Worm (Caenorhabditis elegans) whole organism, L2 larva: Measurements from ENCODE around the gene ZK154.1.
A peak's percentile ranks its signal among the peaks of the same experiment; 100 is the strongest.

Source experiments
- C34F6.9 ChIP-seq: fragments of 150-350 bp; optimal IDR thresholded peaks from 2 replicates; lab custom pipeline; 2014; ENCODE audit warnings: missing biosample characterization, missing genetic modification characterization
- F13H6.1 ChIP-seq: sonication (generic microtip); optimal IDR thresholded peaks from 2 replicates; lab custom pipeline; 2016; ENCODE audit warnings: missing genetic modification characterization, missing compliant biosample characterization
- R02D3.7 ChIP-seq: fragments of 150-350 bp; optimal IDR thresholded peaks from 2 replicates; lab custom pipeline; 2014; ENCODE audit warnings: missing biosample characterization, missing genetic modification characterization
- Y55F3AM.14 ChIP-seq: fragments of 200-800 bp; sonication (Bioruptor generic); optimal IDR thresholded peaks from 2 replicates; lab custom pipeline; 2018; ENCODE audit warnings: mild to moderate bottlenecking, missing genetic modification characterization, missing compliant biosample characterization
- ZK546.5 ChIP-seq: sonication (generic microtip); optimal IDR thresholded peaks from 2 replicates; lab custom pipeline; 2017; ENCODE audit warnings: missing biosample characterization, missing genetic modification characterization
- alr-1 ChIP-seq: fragments of 150-350 bp; optimal IDR thresholded peaks from 2 replicates; lab custom pipeline; 2014; ENCODE audit warnings: missing biosample characterization, missing genetic modification characterization
- aly-2 ChIP-seq: fragments of 150-350 bp; optimal IDR thresholded peaks from 2 replicates; lab custom pipeline; 2014; ENCODE audit warnings: missing biosample characterization, missing genetic modification characterization
- ama-1 ChIP-seq: fragments of 150-350 bp; optimal IDR thresholded peaks from 2 replicates; lab custom pipeline; 2018; ENCODE audit warnings: inconsistent platforms
- blmp-1 ChIP-seq: sonication (generic microtip); optimal IDR thresholded peaks from 2 replicates; lab custom pipeline; 2017; ENCODE audit warnings: missing genetic modification characterization, mild to moderate bottlenecking, missing compliant biosample characterization, antibody characterized with exemption, moderate library complexity; ENCODE audit not compliant: insufficient read depth
- ceh-16 ChIP-seq: fragments of 150-350 bp; optimal IDR thresholded peaks from 2 replicates; lab custom pipeline; 2014; ENCODE audit warnings: missing biosample characterization, missing genetic modification characterization
- ceh-82 ChIP-seq: fragments of 150-350 bp; optimal IDR thresholded peaks from 2 replicates; lab custom pipeline; 2014; ENCODE audit warnings: missing biosample characterization, missing genetic modification characterization
- crh-2 ChIP-seq: sonication (generic microtip); optimal IDR thresholded peaks from 2 replicates; lab custom pipeline; 2017; ENCODE audit warnings: missing biosample characterization, missing genetic modification characterization
- dmd-4 ChIP-seq: sonication (generic microtip); optimal IDR thresholded peaks from 2 replicates; lab custom pipeline; 2017; ENCODE audit warnings: missing biosample characterization, missing genetic modification characterization
- egl-27 ChIP-seq: sonication (generic microtip); optimal IDR thresholded peaks from 3 replicates; lab custom pipeline; 2017; ENCODE audit warnings: missing biosample characterization, missing genetic modification reagents, missing genetic modification characterization
- elt-1 ChIP-seq: fragments of 150-350 bp; optimal IDR thresholded peaks from 2 replicates; lab custom pipeline; 2014; ENCODE audit warnings: missing biosample characterization, missing genetic modification characterization
- elt-3 ChIP-seq: sonication (generic microtip); optimal IDR thresholded peaks from 2 replicates; lab custom pipeline; 2017; ENCODE audit warnings: missing biosample characterization, missing genetic modification characterization
- fos-1 ChIP-seq: fragments of 150-350 bp; optimal IDR thresholded peaks from 2 replicates; lab custom pipeline; 2014; ENCODE audit warnings: missing biosample characterization, missing genetic modification characterization
- gmeb-1 ChIP-seq: fragments of 150-350 bp; optimal IDR thresholded peaks from 2 replicates; lab custom pipeline; 2014; ENCODE audit warnings: missing biosample characterization, missing genetic modification characterization
- lin-11 ChIP-seq: fragments of 150-350 bp; sonication (generic microtip); optimal IDR thresholded peaks from 2 replicates; lab custom pipeline; 2014; ENCODE audit warnings: missing biosample characterization, missing genetic modification characterization, inconsistent platforms, mixed read lengths
- lin-13 ChIP-seq: fragments of 150-350 bp; optimal IDR thresholded peaks from 2 replicates; lab custom pipeline; 2014; ENCODE audit warnings: missing biosample characterization, missing genetic modification reagents, missing genetic modification characterization
- lin-39 ChIP-seq: fragments of 150-350 bp; optimal IDR thresholded peaks from 2 replicates; lab custom pipeline; 2014; ENCODE audit warnings: missing biosample characterization, missing genetic modification reagents, missing genetic modification characterization
- lsy-2 ChIP-seq, 2 experiments: fragments of 150-350 bp in 1 of 2; sonication (generic microtip) in 1 of 2; optimal IDR thresholded peaks; 2 replicates each; lab custom pipeline; 2014 to 2017; ENCODE audit warnings: missing biosample characterization in 2 of 2, missing genetic modification characterization in 2 of 2
- mab-5 ChIP-seq: fragments of 150-350 bp; optimal IDR thresholded peaks from 2 replicates; lab custom pipeline; 2014; ENCODE audit warnings: missing biosample characterization, missing genetic modification characterization
- mbf-1 ChIP-seq: sonication (generic microtip); optimal IDR thresholded peaks from 2 replicates; lab custom pipeline; 2017; ENCODE audit warnings: missing biosample characterization, missing genetic modification characterization
- mdl-1 ChIP-seq, 2 experiments: fragments of 150-350 bp in 1 of 2; sonication (generic microtip) in 1 of 2; optimal IDR thresholded peaks; 2 replicates each; lab custom pipeline; 2017; ENCODE audit warnings: missing biosample characterization in 2 of 2, missing genetic modification characterization in 2 of 2
- nhr-10 ChIP-seq: sonication (generic microtip); optimal IDR thresholded peaks from 2 replicates; lab custom pipeline; 2017; ENCODE audit warnings: missing biosample characterization, missing genetic modification characterization
- nhr-11 ChIP-seq: fragments of 150-350 bp; optimal IDR thresholded peaks from 2 replicates; lab custom pipeline; 2014; ENCODE audit warnings: missing biosample characterization, missing genetic modification characterization
- nhr-12 ChIP-seq: fragments of 150-350 bp; optimal IDR thresholded peaks from 2 replicates; lab custom pipeline; 2014; ENCODE audit warnings: missing biosample characterization, missing genetic modification characterization
- nhr-129 ChIP-seq: fragments of 150-350 bp; optimal IDR thresholded peaks from 2 replicates; lab custom pipeline; 2014; ENCODE audit warnings: missing biosample characterization, missing genetic modification characterization
- nhr-21 ChIP-seq: fragments of 150-350 bp; optimal IDR thresholded peaks from 2 replicates; lab custom pipeline; 2014; ENCODE audit warnings: missing biosample characterization, missing genetic modification characterization
- nhr-23 ChIP-seq: fragments of 150-350 bp; optimal IDR thresholded peaks from 2 replicates; lab custom pipeline; 2014; ENCODE audit warnings: missing biosample characterization, missing genetic modification reagents, missing genetic modification characterization
- nhr-237 ChIP-seq: fragments of 150-350 bp; optimal IDR thresholded peaks from 2 replicates; lab custom pipeline; 2014; ENCODE audit warnings: missing biosample characterization, missing genetic modification characterization
- nhr-25 ChIP-seq: fragments of 150-350 bp; sonication (generic microtip); optimal IDR thresholded peaks from 3 replicates; lab custom pipeline; 2014; ENCODE audit warnings: missing biosample characterization, missing genetic modification characterization
- nhr-6 ChIP-seq: fragments of 150-350 bp; optimal IDR thresholded peaks from 2 replicates; lab custom pipeline; 2014; ENCODE audit warnings: missing biosample characterization, missing genetic modification characterization
- nhr-77 ChIP-seq: fragments of 150-350 bp; optimal IDR thresholded peaks from 2 replicates; lab custom pipeline; 2014; ENCODE audit warnings: missing biosample characterization, missing genetic modification characterization
- peb-1 ChIP-seq: fragments of 150-350 bp; optimal IDR thresholded peaks from 2 replicates; lab custom pipeline; 2014; ENCODE audit warnings: missing biosample characterization, missing genetic modification characterization
- sem-4 ChIP-seq: fragments of 150-350 bp; optimal IDR thresholded peaks from 2 replicates; lab custom pipeline; 2014; ENCODE audit warnings: missing biosample characterization, missing genetic modification reagents, missing genetic modification characterization
- skn-1 ChIP-seq: sonication (generic microtip); optimal IDR thresholded peaks from 2 replicates; lab custom pipeline; 2017; ENCODE audit warnings: missing biosample characterization, missing genetic modification characterization
- sma-3 ChIP-seq: sonication (generic microtip); optimal IDR thresholded peaks from 2 replicates; lab custom pipeline; 2016; ENCODE audit warnings: missing genetic modification reagents, missing genetic modification characterization, missing compliant biosample characterization
- sma-9 ChIP-seq, 2 experiments: fragments of 150-350 bp in 1 of 2; sonication (generic microtip) in 1 of 2; optimal IDR thresholded peaks; 2 replicates each; lab custom pipeline; 2014 to 2016; ENCODE audit warnings: missing genetic modification characterization in 2 of 2, mild to moderate bottlenecking in 1 of 2, missing biosample characterization in 1 of 2, missing compliant biosample characterization in 1 of 2, missing genetic modification reagents in 1 of 2, moderate library complexity in 1 of 2
- snpc-4 ChIP-seq: fragments of 150-350 bp; optimal IDR thresholded peaks from 2 replicates; lab custom pipeline; 2014; ENCODE audit warnings: missing biosample characterization, missing genetic modification characterization
- unc-39 ChIP-seq: fragments of 150-350 bp; optimal IDR thresholded peaks from 2 replicates; lab custom pipeline; 2014; ENCODE audit warnings: missing biosample characterization, missing genetic modification characterization
- unc-55 ChIP-seq: fragments of 150-350 bp; sonication (generic microtip); optimal IDR thresholded peaks from 3 replicates; lab custom pipeline; 2014; ENCODE audit warnings: missing biosample characterization, missing genetic modification reagents, missing genetic modification characterization
- unc-62 ChIP-seq: fragments of 150-350 bp; optimal IDR thresholded peaks from 2 replicates; lab custom pipeline; 2014; ENCODE audit warnings: missing biosample characterization, missing genetic modification reagents, missing genetic modification characterization
- zag-1 ChIP-seq: fragments of 150-350 bp; optimal IDR thresholded peaks from 2 replicates; lab custom pipeline; 2014; ENCODE audit warnings: missing biosample characterization, missing genetic modification characterization
- ztf-1 ChIP-seq: fragments of 200-800 bp; sonication (Bioruptor generic); conservative IDR thresholded peaks from 2 replicates; pipeline ENCODE4 v1.3.6; 2022; ENCODE audit warnings: missing genetic modification characterization, missing compliant biosample characterization
- ztf-11 ChIP-seq: sonication (generic microtip); optimal IDR thresholded peaks from 2 replicates; lab custom pipeline; 2017; ENCODE audit warnings: missing biosample characterization, missing genetic modification characterization
- ztf-4 ChIP-seq: fragments of 150-350 bp; optimal IDR thresholded peaks from 2 replicates; lab custom pipeline; 2014; ENCODE audit warnings: missing biosample characterization, missing genetic modification characterization

The ZK154.1 gene

DNA sequence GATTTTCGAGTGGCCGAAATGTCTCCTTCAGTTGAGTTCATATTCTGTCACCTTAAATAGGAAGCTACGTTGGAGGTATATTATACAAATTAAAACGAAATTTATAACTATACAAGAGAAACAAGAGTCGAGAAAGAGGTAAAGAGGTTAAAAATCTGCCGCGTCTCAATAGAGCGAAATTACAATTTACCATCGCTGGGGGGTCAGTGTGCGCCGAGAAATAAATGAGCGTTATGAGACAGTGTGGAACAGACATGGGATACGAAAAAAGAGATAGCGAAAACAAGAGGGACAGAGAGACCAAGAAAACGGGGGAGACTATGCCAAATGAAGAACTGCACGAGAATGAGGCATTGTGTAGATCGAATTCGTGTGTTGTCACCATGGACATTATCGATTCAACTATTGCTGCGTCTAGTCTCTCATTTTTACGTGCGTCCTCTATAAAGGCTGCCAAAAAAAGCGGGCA is 8.5 kb downstream of the ZK154.1 start, which contains the start of gene ZK154.5 (continued):
- no peak for TF ChIP-seq unc-39 (tag; lab: Kevin White, UChicago)
- TF ChIP-seq F13H6.1 (tag; lab: Kevin White, UChicago): peak; percentile 21
- TF ChIP-seq unc-62: no peak

- no peak for TF ChIP-seq snpc-4 (tag; lab: Kevin White, UChicago)
- no peak for TF ChIP-seq ztf-4 (tag; lab: Kevin White, UChicago)
- no peak for TF ChIP-seq mbf-1
- no peak for TF ChIP-seq peb-1
- no peak for TF ChIP-seq nhr-10 (tag; lab: Kevin White, UChicago)
- TF ChIP-seq nhr-11 (tag; lab: Kevin White, UChicago): no peak
- TF ChIP-seq fos-1 (tag; lab: Kevin White, UChicago): peak; percentile 79
- TF ChIP-seq lin-11 (tag; lab: Kevin White, UChicago): peak; percentile 69
- TF ChIP-seq blmp-1 (tag; lab: Kevin White, UChicago): no peak
- TF ChIP-seq lsy-2 (tag; optimal IDR thresholded peaks at IDR 0.05; lab: Kevin White, UChicago): peak in 1 of 2 experiments; percentile 71
- no peak for TF ChIP-seq mdl-1 (tag; optimal IDR thresholded peaks at IDR 0.05; lab: Kevin White, UChicago)
- TF ChIP-seq lin-39 (tag; lab: Kevin White, UChicago): no peak
- peak; percentile 49 for TF ChIP-seq nhr-129
- TF ChIP-seq ztf-11 (tag; lab: Kevin White, UChicago): no peak
- peak; percentile 30 for TF ChIP-seq crh-2 (tag; lab: Kevin White, UChicago)
- peak; percentile 9 for TF ChIP-seq nhr-6 (tag; lab: Kevin White, UChicago)
- TF ChIP-seq skn-1 (tag; lab: Kevin White, UChicago): no peak
- no peak for TF ChIP-seq mab-5 (tag; lab: Kevin White, UChicago)
- TF ChIP-seq aly-2 (tag; lab: Kevin White, UChicago): no peak
- TF ChIP-seq sma-9 (GFP tag; optimal IDR thresholded peaks at IDR 0.05; lab: Kevin White, UChicago): peak; percentile 77
- no peak for TF ChIP-seq sma-9 (tag; optimal IDR thresholded peaks at IDR 0.05; lab: Kevin White, UChicago)
- TF ChIP-seq nhr-77 (tag; lab: Kevin White, UChicago): no peak
- no peak for TF ChIP-seq nhr-237 (tag; lab: Kevin White, UChicago)
- peak; percentile 72 for TF ChIP-seq C34F6.9
- TF ChIP-seq lin-13 (GFP tag; lab: Kevin White, UChicago): peak; percentile 19
- peak; percentile 70 for TF ChIP-seq unc-55 (GFP tag; lab: Kevin White, UChicago)
- no peak for TF ChIP-seq egl-27 (tag; lab: Kevin White, UChicago)
- TF ChIP-seq elt-3 (tag; lab: Kevin White, UChicago): no peak
- peak; percentile 54 for TF ChIP-seq nhr-21 (tag; lab: Kevin White, UChicago)
- no peak for TF ChIP-seq unc-39 (tag; lab: Kevin White, UChicago)
- peak; percentile 16 for TF ChIP-seq F13H6.1 (tag; lab: Kevin White, UChicago)
- TF ChIP-seq Y55F3AM.14 (GFP tag; lab: Kevin White, UChicago): no peak
- TF ChIP-seq ZK546.5: no peak
- TF ChIP-seq nhr-25 (tag; lab: Kevin White, UChicago): no peak
- TF ChIP-seq sem-4 (tag; lab: Kevin White, UChicago): peak; percentile 28
- TF ChIP-seq unc-62: no peak
- TF ChIP-seq ceh-16: no peak
- TF ChIP-seq nhr-23 (tag; lab: Kevin White, UChicago): no peak
- TF ChIP-seq alr-1 (tag; lab: Kevin White, UChicago): no peak
- no peak for TF ChIP-seq ceh-82 (tag; lab: Kevin White, UChicago)
- TF ChIP-seq sma-3 (GFP tag; lab: Kevin White, UChicago): no peak
- TF ChIP-seq R02D3.7 (tag; lab: Kevin White, UChicago): no peak
- TF ChIP-seq ama-1 (lab: Kevin White, UChicago): no peak
- no peak for TF ChIP-seq ztf-1
- TF ChIP-seq zag-1 (tag; lab: Kevin White, UChicago): peak; percentile 53
- TF ChIP-seq nhr-12 (tag; lab: Kevin White, UChicago): no peak
- TF ChIP-seq dmd-4 (tag; lab: Kevin White, UChicago): no peak
- TF ChIP-seq elt-1 (tag; lab: Kevin White, UChicago): no peak
- TF ChIP-seq gmeb-1 (tag; lab: Kevin White, UChicago): no peak
These were observed 12.4 kb downstream of the ZK154.1 start for ce11 chrX:7791802-7792201.
